Worm (Caenorhabditis elegans): ENCODE measurements around the gene rps-14.

DNA sequence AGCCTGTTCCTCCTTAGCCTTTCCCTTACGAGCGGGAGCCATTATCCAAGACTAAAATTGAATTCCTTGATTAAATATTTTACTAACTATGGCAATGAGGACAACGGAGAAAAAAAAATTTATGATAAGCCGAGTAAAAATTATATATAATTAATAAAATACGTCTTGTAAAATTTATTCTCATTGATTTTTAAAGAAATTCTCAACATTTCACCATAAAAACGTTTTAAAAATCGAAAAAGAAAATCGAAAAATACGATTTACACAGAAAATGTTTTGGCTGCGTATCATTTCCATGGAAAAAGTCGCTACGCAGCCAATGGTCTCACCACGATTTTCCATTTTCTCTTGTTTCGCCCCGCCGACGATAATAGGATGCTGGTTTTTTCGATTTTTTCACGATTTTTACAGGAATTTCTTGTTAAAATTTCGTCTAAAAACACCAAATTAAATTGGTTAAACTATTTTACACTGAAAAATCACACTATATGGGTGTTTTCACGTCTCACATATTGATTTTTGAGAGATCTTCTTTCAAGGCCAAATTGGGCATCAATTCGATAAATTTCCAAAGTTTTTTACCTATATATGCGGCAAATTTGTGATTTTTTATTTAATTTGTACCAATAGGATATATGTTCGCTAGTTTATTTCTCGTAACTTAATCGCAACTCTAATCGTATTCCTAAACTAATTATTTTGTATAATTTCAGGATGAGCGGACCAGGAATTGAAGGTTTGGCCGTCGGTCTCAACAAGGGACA, at the start of gene rps-14, which contains the start of gene rpl-36:
- no peak for TF ChIP-seq ztf-16 (tag; optimal IDR thresholded peaks at IDR 0.05)
- TF ChIP-seq unc-55 (GFP tag; optimal IDR thresholded peaks at IDR 0.05) = no peak
- TF ChIP-seq tbx-2 (tag; optimal IDR thresholded peaks at IDR 0.05) = peak; percentile 18
- TF ChIP-seq dmd-4 (tag; optimal IDR thresholded peaks at IDR 0.05; ENCODE audit: borderline replicate concordance) = no peak
- no peak for TF ChIP-seq hlh-30 (tag; optimal IDR thresholded peaks at IDR 0.05; ENCODE audit: insufficient read depth)
- no peak for TF ChIP-seq ama-1 (optimal IDR thresholded peaks at IDR 0.05)
- TF ChIP-seq C38D4.7 (GFP tag; optimal IDR thresholded peaks at IDR 0.05) = no peak
- TF ChIP-seq Y22D7AL.16 (tag; optimal IDR thresholded peaks at IDR 0.05) = no peak
- TF ChIP-seq ref-2 (tag; optimal IDR thresholded peaks at IDR 0.05) = peak; percentile 2
- TF ChIP-seq ceh-6 (GFP tag; optimal IDR thresholded peaks at IDR 0.05) = no peak
- TF ChIP-seq eyg-1 (tag; optimal IDR thresholded peaks at IDR 0.05) = no peak
- no peak for TF ChIP-seq C08G9.2 (tag; optimal IDR thresholded peaks at IDR 0.05)
